Fruit fly (Drosophila melanogaster) whole organism, embryonic: Measurements from ENCODE around the gene CalpB.

Experiments
- ATbp ChIP-seq: fragments of 200-800 bp; sonication (Bioruptor generic); optimal IDR thresholded peaks from 2 replicates; lab custom pipeline; 2017; ENCODE audit warnings: missing biosample characterization, mild to moderate bottlenecking, missing genetic modification characterization, missing genetic modification reagents
- Antp ChIP-seq: fragments of 200-800 bp; sonication (Bioruptor generic); optimal IDR thresholded peaks from 3 replicates; lab custom pipeline; 2016; ENCODE audit warnings: missing biosample characterization, missing genetic modification characterization
- CG12155 ChIP-seq: fragments of 200-800 bp; sonication (Bioruptor generic); optimal IDR thresholded peaks from 3 replicates; lab custom pipeline; 2016; ENCODE audit warnings: missing biosample characterization, missing genetic modification characterization
- CG12942 ChIP-seq: fragments of 200-800 bp; sonication (Bioruptor generic); optimal IDR thresholded peaks from 3 replicates; lab custom pipeline; 2016; ENCODE audit warnings: missing biosample characterization, missing genetic modification characterization
- CG13123 ChIP-seq: fragments of 200-800 bp; sonication (Bioruptor generic); optimal IDR thresholded peaks from 2 replicates; lab custom pipeline; 2016; ENCODE audit warnings: missing biosample characterization, missing genetic modification characterization
- CG14441 ChIP-seq: fragments of 200-800 bp; sonication (Bioruptor generic); IDR thresholded peaks from 2 replicates; pipeline ENCODE4 v1.3.6; 2022; ENCODE audit warnings: missing biosample characterization, missing genetic modification characterization
- CG15269 ChIP-seq: fragments of 200-800 bp; sonication (Bioruptor generic); optimal IDR thresholded peaks from 2 replicates; lab custom pipeline; 2018; ENCODE audit warnings: missing biosample characterization, mild to moderate bottlenecking, missing genetic modification characterization, moderate library complexity
- CG15479 ChIP-seq: fragments of 200-800 bp; sonication (Bioruptor generic); optimal IDR thresholded peaks from 3 replicates; lab custom pipeline; 2019; ENCODE audit warnings: missing biosample characterization, mild to moderate bottlenecking, missing genetic modification characterization, moderate library complexity
- CG15696 ChIP-seq: fragments of 200-800 bp; sonication (Bioruptor generic); optimal IDR thresholded peaks from 2 replicates; lab custom pipeline; 2019; ENCODE audit warnings: missing biosample characterization, mild to moderate bottlenecking, missing genetic modification characterization, moderate library complexity
- CG18476 ChIP-seq: fragments of 200-800 bp; sonication (Bioruptor generic); optimal IDR thresholded peaks from 2 replicates; lab custom pipeline; 2016; ENCODE audit warnings: missing biosample characterization, mild to moderate bottlenecking, missing genetic modification characterization
- CG33557 ChIP-seq: fragments of 200-800 bp; sonication (Bioruptor generic); optimal IDR thresholded peaks from 2 replicates; lab custom pipeline; 2019; ENCODE audit warnings: missing biosample characterization, mild to moderate bottlenecking, missing genetic modification characterization, moderate library complexity
- CG34422 ChIP-seq: fragments of 200-800 bp; sonication (Bioruptor generic); IDR thresholded peaks from 3 replicates; pipeline ENCODE4 v1.3.6; 2022; ENCODE audit warnings: missing biosample characterization, missing genetic modification characterization
- CG3726 ChIP-seq: fragments of 200-800 bp; sonication (Bioruptor generic); IDR thresholded peaks from 3 replicates; pipeline ENCODE4, ENCODE4 v1.3.6; 2022; ENCODE audit warnings: missing biosample characterization, missing genetic modification characterization
- CG42726 ChIP-seq: fragments of 200-800 bp; sonication (Bioruptor generic); IDR thresholded peaks from 2 replicates; pipeline ENCODE4 v1.3.6; 2022; ENCODE audit warnings: missing biosample characterization, missing genetic modification characterization; ENCODE audit not compliant: partially characterized antibody
- CG4617 ChIP-seq: fragments of 200-800 bp; sonication (Bioruptor generic); optimal IDR thresholded peaks from 3 replicates; lab custom pipeline; 2016; ENCODE audit warnings: missing biosample characterization, missing genetic modification characterization, borderline replicate concordance
- CG6175 ChIP-seq: fragments of 200-800 bp; sonication (Bioruptor generic); IDR thresholded peaks from 3 replicates; pipeline ENCODE4 v1.3.6; 2022; ENCODE audit warnings: missing biosample characterization, missing genetic modification characterization
- CG6654 ChIP-seq: fragments of 200-800 bp; sonication (Bioruptor generic); optimal IDR thresholded peaks from 2 replicates; lab custom pipeline; 2017; ENCODE audit warnings: missing biosample characterization, mild to moderate bottlenecking, missing genetic modification characterization
- CG9437 ChIP-seq: fragments of 200-800 bp; sonication (Bioruptor generic); optimal IDR thresholded peaks from 2 replicates; lab custom pipeline; 2018; ENCODE audit warnings: missing biosample characterization, mild to moderate bottlenecking, missing genetic modification characterization
- CTCF ChIP-seq: fragments of 200-800 bp; sonication (Bioruptor generic); optimal IDR thresholded peaks from 2 replicates; lab custom pipeline; 2017; ENCODE audit warnings: missing biosample characterization, mild to moderate bottlenecking, missing genetic modification characterization, moderate library complexity
- Dp ChIP-seq: fragments of 200-800 bp; sonication (Bioruptor generic); optimal IDR thresholded peaks from 2 replicates; lab custom pipeline; 2018; ENCODE audit warnings: missing biosample characterization, mild to moderate bottlenecking, missing genetic modification characterization, moderate library complexity
- Fer1 ChIP-seq: fragments of 200-800 bp; sonication (Bioruptor generic); optimal IDR thresholded peaks from 2 replicates; lab custom pipeline; 2017; ENCODE audit warnings: missing biosample characterization, mild to moderate bottlenecking, missing genetic modification characterization
- HLH4C ChIP-seq: fragments of 200-800 bp; sonication (Bioruptor generic); IDR thresholded peaks from 3 replicates; pipeline ENCODE4 v1.3.6; 2022; ENCODE audit warnings: missing biosample characterization, missing genetic modification characterization; ENCODE audit not compliant: partially characterized antibody
- HLH54F ChIP-seq: fragments of 200-800 bp; sonication (Bioruptor generic); optimal IDR thresholded peaks from 3 replicates; lab custom pipeline; 2016; ENCODE audit warnings: missing biosample characterization, missing genetic modification characterization
- HmgD ChIP-seq: fragments of 200-800 bp; sonication (Bioruptor generic); optimal IDR thresholded peaks from 3 replicates; lab custom pipeline; 2016; ENCODE audit warnings: missing biosample characterization, missing genetic modification characterization
- Hr3 ChIP-seq: fragments of 200-800 bp; sonication (Bioruptor generic); optimal IDR thresholded peaks from 3 replicates; lab custom pipeline; 2016; ENCODE audit warnings: missing biosample characterization, missing genetic modification characterization
- Hr51 ChIP-seq, 2 experiments: fragments of 200-800 bp; sonication (Bioruptor generic); optimal IDR thresholded peaks; 2 replicates in 1 of 2; 3 replicates in 1 of 2; lab custom pipeline; 2016 to 2018; ENCODE audit warnings: missing biosample characterization in 2 of 2, missing genetic modification characterization in 2 of 2, mild to moderate bottlenecking in 1 of 2, moderate library complexity in 1 of 2
- Hr78 ChIP-seq, 2 experiments: fragments of 200-800 bp in 1 of 2; fragments of >200 bp in 1 of 2; sonication (Bioruptor generic) in 1 of 2; optimal IDR thresholded peaks; 2 replicates each; lab custom pipeline; 2017 to 2019; ENCODE audit warnings: missing biosample characterization in 2 of 2, missing genetic modification characterization in 2 of 2, mild to moderate bottlenecking in 1 of 2, moderate library complexity in 1 of 2
- Hsf ChIP-seq: fragments of 200-800 bp; sonication (Bioruptor generic); optimal IDR thresholded peaks from 3 replicates; lab custom pipeline; 2016; ENCODE audit warnings: missing biosample characterization, missing genetic modification characterization
- Jarid2 ChIP-seq: fragments of 200-800 bp; sonication (Bioruptor generic); optimal IDR thresholded peaks from 3 replicates; lab custom pipeline; 2017; ENCODE audit warnings: mild to moderate bottlenecking, missing biosample characterization, missing genetic modification reagents, missing genetic modification characterization
- Lpt ChIP-seq: fragments of >200 bp; optimal IDR thresholded peaks from 2 replicates; lab custom pipeline; 2018; ENCODE audit warnings: missing biosample characterization, missing genetic modification characterization
- Max ChIP-seq: fragments of 200-800 bp; sonication (Bioruptor generic); optimal IDR thresholded peaks from 2 replicates; lab custom pipeline; 2016; ENCODE audit warnings: missing biosample characterization, mild to moderate bottlenecking, missing genetic modification characterization
- Med ChIP-seq: fragments of 200-800 bp; sonication (Bioruptor generic); peaks from one replicate; lab custom pipeline; 2016; ENCODE audit warnings: missing biosample characterization, missing genetic modification characterization, mild to moderate bottlenecking, inconsistent platforms, moderate library complexity
- Neu2 ChIP-seq: fragments of 200-800 bp; sonication (Bioruptor generic); optimal IDR thresholded peaks from 3 replicates; lab custom pipeline; 2016; ENCODE audit warnings: missing biosample characterization, missing genetic modification characterization, borderline replicate concordance
- Pdp1 ChIP-seq, 2 experiments: fragments of 200-800 bp; sonication (Bioruptor generic); optimal IDR thresholded peaks; 3 replicates each; lab custom pipeline; 2016; ENCODE audit warnings: missing biosample characterization in 2 of 2, missing genetic modification characterization in 2 of 2, mild to moderate bottlenecking in 1 of 2, moderate library complexity in 1 of 2
- Rfx ChIP-seq: fragments of 200-800 bp; sonication (Bioruptor generic); IDR thresholded peaks from 2 replicates; pipeline ENCODE4 v1.3.6; 2022; ENCODE audit warnings: missing biosample characterization, missing genetic modification characterization
- chn ChIP-seq: fragments of 200-800 bp; sonication (Bioruptor generic); optimal IDR thresholded peaks from 2 replicates; lab custom pipeline; 2016; ENCODE audit warnings: missing biosample characterization, missing genetic modification characterization
- cwo ChIP-seq: fragments of 200-800 bp; sonication (Bioruptor generic); optimal IDR thresholded peaks from 3 replicates; lab custom pipeline; 2017; ENCODE audit warnings: missing biosample characterization, missing genetic modification characterization, mild to moderate bottlenecking, moderate library complexity, missing genetic modification reagents
- dmrt99B ChIP-seq: fragments of 200-800 bp; sonication (Bioruptor generic); optimal IDR thresholded peaks from 2 replicates; lab custom pipeline; 2018; ENCODE audit warnings: missing biosample characterization, mild to moderate bottlenecking, missing genetic modification characterization, moderate library complexity
- dpn ChIP-seq, 2 experiments: fragments of 200-800 bp; sonication (Bioruptor generic); optimal IDR thresholded peaks; 3 replicates each; lab custom pipeline; 2016; ENCODE audit warnings: missing biosample characterization in 2 of 2, missing genetic modification characterization in 2 of 2
- her ChIP-seq: fragments of 200-800 bp; sonication (Bioruptor generic); optimal IDR thresholded peaks from 2 replicates; lab custom pipeline; 2016; ENCODE audit warnings: missing biosample characterization, missing genetic modification characterization
- insv ChIP-seq, 2 experiments: fragments of 200-800 bp; sonication (Bioruptor generic); optimal IDR thresholded peaks; 3 replicates each; lab custom pipeline; 2016 to 2018; ENCODE audit warnings: missing biosample characterization in 2 of 2, missing genetic modification characterization in 2 of 2
- onecut ChIP-seq: fragments of 200-800 bp; sonication (Bioruptor generic); IDR thresholded peaks from 2 replicates; pipeline ENCODE4 v1.3.6; 2022; ENCODE audit warnings: missing biosample characterization, missing genetic modification characterization
- pita ChIP-seq: fragments of 200-800 bp; sonication (Bioruptor generic); optimal IDR thresholded peaks from 2 replicates; lab custom pipeline; 2017; ENCODE audit warnings: missing biosample characterization, mild to moderate bottlenecking, missing genetic modification characterization
- pzg ChIP-seq: fragments of 200-800 bp; sonication (Bioruptor generic); optimal IDR thresholded peaks from 3 replicates; lab custom pipeline; 2018; ENCODE audit warnings: missing biosample characterization, mild to moderate bottlenecking, missing genetic modification characterization, moderate library complexity
- tna ChIP-seq: fragments of 200-800 bp; sonication (Bioruptor generic); IDR thresholded peaks from 2 replicates; pipeline ENCODE4 v1.3.6; 2022; ENCODE audit warnings: missing biosample characterization, missing genetic modification characterization; ENCODE audit not compliant: partially characterized antibody
- unc-4 ChIP-seq: fragments of 200-800 bp; sonication (Bioruptor generic); IDR thresholded peaks from 2 replicates; pipeline ENCODE4 v1.3.6; 2022; ENCODE audit warnings: missing biosample characterization, missing genetic modification characterization; ENCODE audit not compliant: partially characterized antibody
- vfl ChIP-seq: fragments of 200-800 bp; sonication (Bioruptor generic); optimal IDR thresholded peaks from 2 replicates; lab custom pipeline; 2016; ENCODE audit warnings: missing biosample characterization, missing genetic modification characterization
- vvl ChIP-seq: fragments of 200-800 bp; sonication (Bioruptor generic); IDR thresholded peaks from 2 replicates; pipeline ENCODE4 v1.3.6; 2022; ENCODE audit warnings: missing biosample characterization, missing genetic modification characterization

The CalpB gene

DNA sequence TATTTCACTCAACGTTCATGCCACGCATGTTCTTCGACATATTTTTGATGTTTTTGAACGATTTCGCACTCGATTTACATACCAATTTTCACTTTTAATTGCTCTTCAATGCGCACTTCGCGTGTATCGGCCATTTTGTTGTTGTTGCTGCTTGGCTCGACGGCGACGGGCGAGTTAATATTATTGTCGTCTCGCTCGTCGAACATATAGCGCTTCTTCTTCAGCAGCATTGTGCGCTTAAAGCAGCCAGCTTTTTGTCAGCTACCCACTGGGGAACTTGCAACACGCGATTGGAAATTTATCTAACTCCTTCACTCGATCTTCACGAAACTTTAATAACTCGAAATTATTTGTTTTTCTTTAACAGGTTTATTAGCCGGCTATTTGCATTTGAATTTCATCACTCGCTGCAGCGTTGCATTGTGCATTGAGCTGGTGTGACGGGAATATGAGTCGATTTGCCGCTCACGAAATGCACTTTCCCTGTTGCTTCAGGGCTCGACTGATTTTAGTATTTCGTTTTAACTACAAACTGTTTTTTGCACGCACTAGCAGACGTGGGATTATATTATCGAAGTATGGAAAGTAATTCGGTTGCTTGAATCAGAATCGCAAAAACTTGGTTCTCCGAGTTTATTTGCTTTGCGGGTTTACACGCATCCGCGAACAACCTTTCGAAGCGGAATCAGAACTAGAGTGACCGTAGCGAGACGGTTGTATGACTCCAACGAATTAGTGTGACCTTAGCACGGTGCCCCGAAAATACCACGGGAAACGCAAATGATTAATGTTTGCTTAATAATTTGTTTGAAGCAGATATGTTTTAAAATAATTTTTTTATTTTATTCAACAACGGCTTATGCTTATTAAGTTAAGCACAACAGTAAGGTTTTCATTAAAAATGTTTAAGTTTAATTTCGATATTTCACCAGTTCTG, 33.7 kb upstream of the CalpB start, which contains the start of gene RasGAP1 (continued):
- no peak for TF ChIP-seq Neu2 (GFP tag; lab: Kevin White, UChicago)
- peak; percentile 32 for TF ChIP-seq CG15479 (GFP tag; lab: Kevin White, UChicago)
- TF ChIP-seq Hr51 (GFP tag; optimal IDR thresholded peaks at IDR 0.05; lab: Kevin White, UChicago): no peak
- no peak for TF ChIP-seq CG3726
- TF ChIP-seq CG4617 (GFP tag; lab: Kevin White, UChicago): peak; percentile 91
- TF ChIP-seq CG12942 (GFP tag; lab: Kevin White, UChicago): no peak
- peak; percentile 51 for TF ChIP-seq vvl
- peak; percentile 66 for TF ChIP-seq pzg (GFP tag; lab: Kevin White, UChicago)
- no peak for TF ChIP-seq Lpt (GFP tag; lab: Kevin White, UChicago)
- TF ChIP-seq CG34422: peak; percentile 72
- peak; percentile 30 for TF ChIP-seq CG42726 (GFP tag; lab: Robert Waterston, UW)
- TF ChIP-seq Fer1 (GFP tag; lab: Kevin White, UChicago): peak; percentile 23
- TF ChIP-seq dpn (GFP tag; optimal IDR thresholded peaks at IDR 0.05; lab: Kevin White, UChicago): no peak
- peak; percentile 100 for TF ChIP-seq CG6175
- TF ChIP-seq Hr78 (GFP tag; optimal IDR thresholded peaks at IDR 0.05; lab: Kevin White, UChicago): no peak
- peak; percentile 25 for TF ChIP-seq Dp
- TF ChIP-seq Antp (GFP tag; lab: Kevin White, UChicago): no peak
- no peak for TF ChIP-seq CG33557
- TF ChIP-seq Max (GFP tag; lab: Kevin White, UChicago): peak; percentile 16
- TF ChIP-seq CG13123 (GFP tag; lab: Kevin White, UChicago): no peak
- TF ChIP-seq ATbp (GFP tag; lab: Kevin White, UChicago): peak; percentile 2
- peak; percentile 2 for TF ChIP-seq CG9437 (GFP tag; lab: Kevin White, UChicago)
- TF ChIP-seq cwo: no peak
- TF ChIP-seq insv (GFP tag; optimal IDR thresholded peaks at IDR 0.05; lab: Kevin White, UChicago): no peak
- no peak for TF ChIP-seq vfl (GFP tag; lab: Kevin White, UChicago)
- TF ChIP-seq CG14441 (GFP tag; lab: Robert Waterston, UW): 0 out of 2 replicates have a peak, but pooled peaks have one; percentile 8
- peak; percentile 82 for TF ChIP-seq CG12155
- no peak for TF ChIP-seq CG18476 (GFP tag; lab: Kevin White, UChicago)
- no peak for TF ChIP-seq dmrt99B
- peak; percentile 78 for TF ChIP-seq Jarid2 (GFP tag; lab: Kevin White, UChicago)
- peak in 1 of 2 experiments; percentile 10 for TF ChIP-seq Pdp1 (GFP tag; optimal IDR thresholded peaks at IDR 0.05; lab: Kevin White, UChicago)
- peak; percentile 54; the same call in 2 of the 3 replicates for TF ChIP-seq HLH4C (GFP tag; lab: Robert Waterston, UW)
- TF ChIP-seq CG15696 (tag; lab: Kevin White, UChicago): no peak
- peak; percentile 84 for TF ChIP-seq HmgD
- TF ChIP-seq chn (GFP tag; lab: Kevin White, UChicago): peak; percentile 36
- TF ChIP-seq Hr3 (GFP tag; lab: Kevin White, UChicago): no peak
- TF ChIP-seq onecut (GFP tag; lab: Robert Waterston, UW): no peak
- peak; percentile 71 for TF ChIP-seq unc-4 (GFP tag; lab: Robert Waterston, UW)
- peak; percentile 71 for TF ChIP-seq Med
- TF ChIP-seq CTCF: peak; percentile 5
- no peak for TF ChIP-seq pita (GFP tag; lab: Kevin White, UChicago)
- peak; percentile 22 for TF ChIP-seq CG15269 (tag; lab: Kevin White, UChicago)
- TF ChIP-seq CG6654 (GFP tag; lab: Kevin White, UChicago): no peak
- no peak for TF ChIP-seq Hsf (GFP tag; lab: Kevin White, UChicago)
- TF ChIP-seq her: peak; percentile 99
- TF ChIP-seq HLH54F (GFP tag; lab: Kevin White, UChicago): peak; percentile 4
- TF ChIP-seq tna (GFP tag; lab: Robert Waterston, UW): no peak
- TF ChIP-seq Rfx (GFP tag; lab: Robert Waterston, UW): 0 out of 2 replicates have a peak, but pooled peaks have one; percentile 12
